Fruit fly (Drosophila melanogaster) whole organism, embryonic: Measurements from ENCODE around the gene CG34001.

Experiments used
- Ada2b ChIP-seq: fragments of 200-800 bp; sonication (Bioruptor generic); IDR thresholded peaks from 2 replicates; pipeline ENCODE4 v1.3.6; 2022; ENCODE audit warnings: missing biosample characterization, missing genetic modification characterization
- CG10543 ChIP-seq: fragments of 200-800 bp; sonication (Bioruptor generic); optimal IDR thresholded peaks from 3 replicates; lab custom pipeline; 2017; ENCODE audit warnings: missing biosample characterization, mild to moderate bottlenecking, missing genetic modification characterization, moderate library complexity
- CG11456 ChIP-seq: fragments of 200-800 bp; sonication (Bioruptor generic); IDR thresholded peaks from 3 replicates; pipeline ENCODE4 v1.3.6; 2022; ENCODE audit warnings: missing biosample characterization, missing genetic modification characterization
- CG12219 ChIP-seq: fragments of 200-800 bp; sonication (Bioruptor generic); optimal IDR thresholded peaks from 3 replicates; lab custom pipeline; 2018; ENCODE audit warnings: missing biosample characterization, mild to moderate bottlenecking, missing genetic modification characterization
- CG12236 ChIP-seq: fragments of 200-800 bp; sonication (Bioruptor generic); optimal IDR thresholded peaks from 2 replicates; lab custom pipeline; 2016; ENCODE audit warnings: missing biosample characterization, missing genetic modification characterization
- CG12391 ChIP-seq: fragments of 200-800 bp; sonication (Bioruptor generic); optimal IDR thresholded peaks from 3 replicates; lab custom pipeline; 2018; ENCODE audit warnings: missing biosample characterization, mild to moderate bottlenecking, missing genetic modification characterization, moderate library complexity
- CG13894 ChIP-seq: fragments of 200-800 bp; sonication (Bioruptor generic); optimal IDR thresholded peaks from 3 replicates; lab custom pipeline; 2018; ENCODE audit warnings: missing biosample characterization, mild to moderate bottlenecking, missing genetic modification characterization, moderate library complexity
- CG14860 ChIP-seq: fragments of 200-800 bp; sonication (Bioruptor generic); IDR thresholded peaks from 3 replicates; pipeline ENCODE4 v1.3.6; 2022; ENCODE audit warnings: missing biosample characterization, missing genetic modification characterization; ENCODE audit not compliant: partially characterized antibody
- CG17359 ChIP-seq: fragments of 200-800 bp; sonication (Bioruptor generic); optimal IDR thresholded peaks from 3 replicates; lab custom pipeline; 2018; ENCODE audit warnings: missing biosample characterization, mild to moderate bottlenecking, missing genetic modification characterization, moderate library complexity
- CG17385 ChIP-seq: fragments of 200-800 bp; sonication (Bioruptor generic); optimal IDR thresholded peaks from 3 replicates; lab custom pipeline; 2018; ENCODE audit warnings: missing biosample characterization, mild to moderate bottlenecking, missing genetic modification characterization
- CG18476 ChIP-seq: fragments of 200-800 bp; sonication (Bioruptor generic); optimal IDR thresholded peaks from 2 replicates; lab custom pipeline; 2016; ENCODE audit warnings: missing biosample characterization, mild to moderate bottlenecking, missing genetic modification characterization
- CG18619 ChIP-seq: fragments of 200-800 bp; sonication (Bioruptor generic); optimal IDR thresholded peaks from 3 replicates; lab custom pipeline; 2017; ENCODE audit warnings: missing biosample characterization, mild to moderate bottlenecking, missing genetic modification characterization
- CG2199 ChIP-seq: fragments of 200-800 bp; sonication (Bioruptor generic); IDR thresholded peaks from 3 replicates; pipeline ENCODE4 v1.3.6; 2022; ENCODE audit warnings: missing biosample characterization, missing genetic modification characterization
- CG2889 ChIP-seq: fragments of 200-800 bp; sonication (Bioruptor generic); IDR thresholded peaks from 3 replicates; pipeline ENCODE4 v1.3.6; 2022; ENCODE audit warnings: missing biosample characterization, missing genetic modification characterization
- CG31388 ChIP-seq: fragments of 200-800 bp; sonication (Bioruptor generic); optimal IDR thresholded peaks from 2 replicates; lab custom pipeline; 2016; ENCODE audit warnings: missing biosample characterization, missing genetic modification characterization
- CG32767 ChIP-seq: fragments of 200-800 bp; sonication (Bioruptor generic); IDR thresholded peaks from 2 replicates; pipeline ENCODE4 v1.3.6; 2022; ENCODE audit warnings: missing biosample characterization, missing genetic modification characterization
- CG33213 ChIP-seq: fragments of 200-800 bp; sonication (Bioruptor generic); optimal IDR thresholded peaks from 3 replicates; lab custom pipeline; 2016; ENCODE audit warnings: missing biosample characterization, missing genetic modification characterization
- CG34224 ChIP-seq: fragments of 200-800 bp; sonication (Bioruptor generic); IDR thresholded peaks from 3 replicates; pipeline ENCODE4 v1.3.6; 2022; ENCODE audit warnings: missing biosample characterization, missing genetic modification characterization; ENCODE audit not compliant: partially characterized antibody
- CG8281 ChIP-seq: fragments of 200-800 bp; sonication (Bioruptor generic); optimal IDR thresholded peaks from 2 replicates; lab custom pipeline; 2018; ENCODE audit warnings: missing biosample characterization, mild to moderate bottlenecking, missing genetic modification characterization, moderate library complexity
- CTCF ChIP-seq: fragments of 200-800 bp; sonication (Bioruptor generic); optimal IDR thresholded peaks from 2 replicates; lab custom pipeline; 2017; ENCODE audit warnings: missing biosample characterization, mild to moderate bottlenecking, missing genetic modification characterization, moderate library complexity
- Dbx ChIP-seq: fragments of 200-800 bp; sonication (Bioruptor generic); IDR thresholded peaks from 3 replicates; pipeline ENCODE4 v1.3.6; 2022; ENCODE audit warnings: missing biosample characterization, missing genetic modification characterization
- Drgx ChIP-seq: fragments of 200-800 bp; sonication (Bioruptor generic); IDR thresholded peaks from 2 replicates; pipeline ENCODE4 v1.3.6; 2022; ENCODE audit warnings: missing biosample characterization, missing genetic modification characterization
- Fer1 ChIP-seq: fragments of 200-800 bp; sonication (Bioruptor generic); optimal IDR thresholded peaks from 2 replicates; lab custom pipeline; 2017; ENCODE audit warnings: missing biosample characterization, mild to moderate bottlenecking, missing genetic modification characterization
- HLH4C ChIP-seq: fragments of 200-800 bp; sonication (Bioruptor generic); IDR thresholded peaks from 3 replicates; pipeline ENCODE4 v1.3.6; 2022; ENCODE audit warnings: missing biosample characterization, missing genetic modification characterization; ENCODE audit not compliant: partially characterized antibody
- HLH54F ChIP-seq: fragments of 200-800 bp; sonication (Bioruptor generic); optimal IDR thresholded peaks from 3 replicates; lab custom pipeline; 2016; ENCODE audit warnings: missing biosample characterization, missing genetic modification characterization
- Hey ChIP-seq: fragments of 200-800 bp; sonication (Bioruptor generic); optimal IDR thresholded peaks from 3 replicates; lab custom pipeline; 2018; ENCODE audit warnings: missing biosample characterization, mild to moderate bottlenecking, missing genetic modification characterization
- Hr78 ChIP-seq, 2 experiments: fragments of 200-800 bp in 1 of 2; fragments of >200 bp in 1 of 2; sonication (Bioruptor generic) in 1 of 2; optimal IDR thresholded peaks; 2 replicates each; lab custom pipeline; 2017 to 2019; ENCODE audit warnings: missing biosample characterization in 2 of 2, missing genetic modification characterization in 2 of 2, mild to moderate bottlenecking in 1 of 2, moderate library complexity in 1 of 2
- NFAT ChIP-seq: fragments of 200-800 bp; sonication (Bioruptor generic); IDR thresholded peaks from 2 replicates; pipeline ENCODE4 v1.3.6; 2022; ENCODE audit warnings: missing biosample characterization, missing genetic modification characterization
- Rfx ChIP-seq: fragments of 200-800 bp; sonication (Bioruptor generic); IDR thresholded peaks from 2 replicates; pipeline ENCODE4 v1.3.6; 2022; ENCODE audit warnings: missing biosample characterization, missing genetic modification characterization
- Sry-δ ChIP-seq: fragments of 200-800 bp; sonication (Bioruptor generic); optimal IDR thresholded peaks from 2 replicates; lab custom pipeline; 2016; ENCODE audit warnings: missing biosample characterization, missing genetic modification characterization
- Xbp1 ChIP-seq: fragments of 200-800 bp; sonication (Bioruptor generic); optimal IDR thresholded peaks from 3 replicates; lab custom pipeline; 2016; ENCODE audit warnings: missing biosample characterization, mild to moderate bottlenecking, missing genetic modification characterization
- Xrp1 ChIP-seq: fragments of 200-800 bp; sonication (Bioruptor generic); IDR thresholded peaks from 2 replicates; pipeline ENCODE4 v1.3.6; 2022; ENCODE audit warnings: missing biosample characterization, missing genetic modification characterization
- cad ChIP-seq: fragments of >200 bp; optimal IDR thresholded peaks from 2 replicates; lab custom pipeline; 2017; ENCODE audit warnings: missing biosample characterization, missing genetic modification characterization
- ci ChIP-seq: fragments of 200-800 bp; sonication (Bioruptor generic); IDR thresholded peaks from 3 replicates; pipeline ENCODE4 v1.3.6; 2022; ENCODE audit warnings: missing biosample characterization, missing genetic modification characterization
- corto ChIP-seq: fragments of 200-800 bp; sonication (Bioruptor generic); optimal IDR thresholded peaks from 2 replicates; lab custom pipeline; 2016; ENCODE audit warnings: missing biosample characterization, mild to moderate bottlenecking, missing genetic modification characterization, moderate library complexity
- dysf ChIP-seq: fragments of 200-800 bp; sonication (Bioruptor generic); IDR thresholded peaks from 3 replicates; pipeline ENCODE4 v1.3.6; 2022; ENCODE audit warnings: missing biosample characterization, missing genetic modification characterization
- eyg ChIP-seq: fragments of 200-800 bp; sonication (Bioruptor generic); optimal IDR thresholded peaks from 3 replicates; lab custom pipeline; 2016; ENCODE audit warnings: missing biosample characterization, missing genetic modification characterization
- hb ChIP-seq: fragments of 200-800 bp; sonication (Bioruptor generic); IDR thresholded peaks from 3 replicates; pipeline ENCODE4 v1.3.6; 2022; ENCODE audit warnings: missing biosample characterization, missing genetic modification characterization; ENCODE audit not compliant: partially characterized antibody
- jigr1 ChIP-seq: fragments of 200-800 bp; sonication (Bioruptor generic); IDR thresholded peaks from 3 replicates; pipeline ENCODE4 v1.3.6; 2022; ENCODE audit warnings: missing biosample characterization, missing genetic modification characterization
- jumu ChIP-seq: fragments of 200-800 bp; sonication (Bioruptor generic); optimal IDR thresholded peaks from 3 replicates; lab custom pipeline; 2016; ENCODE audit warnings: missing biosample characterization, missing genetic modification characterization
- nerfin-2 ChIP-seq: fragments of 200-800 bp; sonication (Bioruptor generic); IDR thresholded peaks from 2 replicates; pipeline ENCODE4 v1.3.6; 2022; ENCODE audit warnings: missing biosample characterization, missing genetic modification characterization; ENCODE audit not compliant: partially characterized antibody
- nmo ChIP-seq: fragments of 200-800 bp; sonication (Bioruptor generic); optimal IDR thresholded peaks from 2 replicates; lab custom pipeline; 2018; ENCODE audit warnings: missing biosample characterization, mild to moderate bottlenecking, missing genetic modification characterization, moderate library complexity
- pnt ChIP-seq: fragments of 200-800 bp; sonication (Bioruptor generic); optimal IDR thresholded peaks from 3 replicates; lab custom pipeline; 2016; ENCODE audit warnings: missing biosample characterization, missing genetic modification characterization
- prd ChIP-seq, 3 experiments: fragments of >200 bp in 2 of 3; fragments of 200-800 bp in 1 of 3; sonication (Bioruptor generic) in 1 of 3; optimal IDR thresholded peaks in 2 of 3; IDR thresholded peaks in 1 of 3; 2 replicates in 2 of 3; 3 replicates in 1 of 3; pipeline versions ENCODE4 v1.3.6 to Lab custom; 2017 to 2022; ENCODE audit warnings: missing biosample characterization in 1 of 3, missing genetic modification characterization in 1 of 3
- repo ChIP-seq: fragments of 200-800 bp; sonication (Bioruptor generic); optimal IDR thresholded peaks from 2 replicates; lab custom pipeline; 2016; ENCODE audit warnings: missing biosample characterization, missing genetic modification characterization
- sqz ChIP-seq: fragments of 200-800 bp; sonication (Bioruptor generic); optimal IDR thresholded peaks from 3 replicates; lab custom pipeline; 2018; ENCODE audit warnings: missing biosample characterization, mild to moderate bottlenecking, missing genetic modification characterization
- ssp ChIP-seq: fragments of 200-800 bp; sonication (Bioruptor generic); IDR thresholded peaks from 2 replicates; pipeline ENCODE4 v1.3.6; 2022; ENCODE audit warnings: missing biosample characterization, missing genetic modification characterization
- zfh1 ChIP-seq: fragments of 200-800 bp; sonication (Bioruptor generic); IDR thresholded peaks from 3 replicates; pipeline ENCODE4 v1.3.6; 2022; ENCODE audit warnings: missing biosample characterization, missing genetic modification characterization

The CG34001 gene

DNA sequence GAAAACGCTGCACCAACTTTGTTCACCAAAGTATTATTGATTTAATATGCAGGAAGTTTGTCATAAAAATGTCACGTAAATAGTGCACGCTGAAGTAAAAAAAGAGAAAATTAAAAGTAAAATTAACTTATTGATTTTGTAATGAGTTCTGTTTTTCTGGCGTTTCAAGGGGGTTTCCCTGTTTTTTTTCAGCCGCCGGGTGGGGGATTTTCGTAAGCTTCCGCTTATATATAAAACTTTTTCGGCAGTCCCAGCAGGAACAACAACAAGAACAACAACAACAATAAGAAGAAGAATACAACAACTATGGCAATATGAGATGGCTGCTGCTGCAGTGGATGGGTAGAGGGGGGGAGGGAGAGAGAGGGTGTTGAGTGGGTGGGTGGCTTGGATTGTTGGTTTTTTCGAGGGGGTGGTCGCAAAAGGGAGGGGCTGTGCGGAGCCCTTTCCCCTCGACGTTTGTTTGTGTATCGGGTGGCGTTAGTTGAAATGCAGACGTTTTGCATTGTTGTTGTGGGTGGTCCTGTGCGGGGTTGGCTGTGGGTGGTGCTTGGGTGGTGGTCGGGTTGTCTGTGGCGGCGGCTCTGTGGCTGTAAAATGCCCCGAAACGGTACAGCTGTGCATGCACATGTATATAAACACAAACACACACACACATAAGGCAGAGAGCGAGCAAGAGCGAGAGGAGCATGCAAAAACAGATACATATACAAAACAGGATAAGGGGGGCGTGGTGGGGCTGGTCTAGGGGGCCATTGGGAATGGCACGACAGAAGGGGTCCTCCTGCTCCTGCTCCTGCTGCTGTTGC, 38.9 kb downstream of the CG34001 start (continued):
- TF ChIP-seq nerfin-2 (GFP tag; lab: Robert Waterston, UW) (0 out of 2 replicates have a peak, but pooled peaks have one; percentile 10), CG12219 (GFP tag; lab: Kevin White, UChicago) (no peak)

DNA sequence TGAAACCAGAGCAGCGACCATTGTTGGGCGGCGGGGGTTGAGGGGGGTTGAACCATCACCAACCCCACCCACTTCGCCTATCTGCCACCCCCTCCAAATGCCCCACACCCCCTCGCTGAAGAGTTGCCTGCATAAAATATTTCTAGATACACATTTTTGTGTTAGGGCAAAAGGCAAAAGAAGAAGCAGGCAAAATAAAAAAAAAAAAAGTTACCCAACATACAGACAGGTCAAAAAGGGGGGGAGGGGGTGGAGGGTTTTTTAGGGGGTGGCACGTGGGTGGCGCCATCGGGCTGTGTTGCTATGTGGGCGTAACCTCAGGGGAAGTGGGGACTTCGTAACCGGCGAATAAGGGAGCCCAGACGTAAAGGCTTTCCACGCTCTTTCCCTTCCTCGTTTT, 41.7 kb downstream of the CG34001 start:
- TF ChIP-seq ssp (GFP tag; lab: Robert Waterston, UW) (no peak), Hr78 (GFP tag; optimal IDR thresholded peaks at IDR 0.05; lab: Kevin White, UChicago) (no peak), Dbx (GFP tag; lab: Robert Waterston, UW) (0 out of 3 replicates have a peak, but pooled peaks have one; percentile 21), CG11456 (GFP tag; lab: Robert Waterston, UW) (no peak), NFAT (no peak), nmo (GFP tag; lab: Kevin White, UChicago) (no peak), CG2889 (GFP tag; lab: Robert Waterston, UW) (no peak), cad (GFP tag; lab: Kevin White, UChicago) (no peak), jumu (GFP tag; lab: Kevin White, UChicago) (no peak), Hey (tag; lab: Kevin White, UChicago) (peak; percentile 39), Xbp1 (GFP tag; lab: Kevin White, UChicago) (no peak), CG34224 (GFP tag; lab: Robert Waterston, UW) (no peak), Drgx (GFP tag; lab: Robert Waterston, UW) (no peak), pnt (GFP tag; lab: Kevin White, UChicago) (no peak), dysf (GFP tag; lab: Robert Waterston, UW) (no peak), CG10543 (GFP tag; lab: Kevin White, UChicago) (no peak), CG12236 (GFP tag; lab: Kevin White, UChicago) (no peak), hb (GFP tag; lab: Robert Waterston, UW) (no peak), HLH4C (GFP tag; lab: Robert Waterston, UW) (no peak), CG2199 (GFP tag; lab: Robert Waterston, UW) (no peak), eyg (GFP tag; lab: Kevin White, UChicago) (no peak), prd (optimal IDR thresholded peaks at IDR 0.05; lab: Kevin White, UChicago) (no peak), prd (GFP tag; IDR thresholded peaks at IDR 0.05; lab: Robert Waterston, UW) (no peak), CG14860 (GFP tag; lab: Robert Waterston, UW) (no peak), ci (0 out of 3 replicates have a peak, but pooled peaks have one; percentile 30), CG18476 (GFP tag; lab: Kevin White, UChicago) (no peak), Fer1 (no peak), CG17385 (GFP tag; lab: Kevin White, UChicago) (peak; percentile 22), zfh1 (GFP tag; lab: Robert Waterston, UW) (no peak), Xrp1 (GFP tag; lab: Robert Waterston, UW) (no peak), CG31388 (no peak), CG33213 (GFP tag; lab: Kevin White, UChicago) (no peak), jigr1 (GFP tag; lab: Robert Waterston, UW) (no peak), Ada2b (GFP tag; lab: Robert Waterston, UW) (no peak), corto (GFP tag; lab: Kevin White, UChicago) (no peak), Rfx (peak; percentile 5; the same call in 1 of the 2 replicates), CG18619 (GFP tag; lab: Kevin White, UChicago) (no peak), CG12391 (tag; lab: Kevin White, UChicago) (no peak), repo (GFP tag; lab: Kevin White, UChicago) (no peak), sqz (GFP tag; lab: Kevin White, UChicago) (peak; percentile 11), HLH54F (GFP tag; lab: Kevin White, UChicago) (no peak), CG8281 (tag; lab: Kevin White, UChicago) (no peak), CTCF (no peak), CG32767 (GFP tag; lab: Robert Waterston, UW) (peak; percentile 68; the same call in 1 of the 2 replicates), Sry-δ (GFP tag; lab: Kevin White, UChicago) (no peak), CG17359 (tag; lab: Kevin White, UChicago) (no peak), CG13894 (tag; lab: Kevin White, UChicago) (peak; percentile 50)
